Worm (Caenorhabditis elegans): Measurements from ENCODE around the gene ife-4.

Gene ife-4

ce11 chrX:1154648-1155047 is 50.6 kb downstream of the ife-4 start, which contains the start of gene R193.1:
TSS of gene R193.1 (plus strand) at chrX:1154948.
- no peak for TF ChIP-seq unc-62 (GFP tag; optimal IDR thresholded peaks at IDR 0.05)

Measured in whole organism, dauer.